Fruit fly (Drosophila melanogaster): ENCODE results near the gene CG6565.
A peak's percentile ranks its signal among the peaks of the same experiment; 100 is the strongest.

Gene CG6565

dm6 chr2L:13387255-13387654, 13.4 kb downstream of the CG6565 start, which contains the start of the genes Ing5 and CG7099:
TSS of gene Ing5 (minus strand) at chr2L:13387312.
TSS of gene CG7099 (plus strand) at chr2L:13387571.
- TF ChIP-seq Snoo (tag; optimal IDR thresholded peaks at IDR 0.05): peak; percentile 95
- no peak for TF ChIP-seq CG14655 (GFP tag; optimal IDR thresholded peaks at IDR 0.05)
- TF ChIP-seq gl (tag; optimal IDR thresholded peaks at IDR 0.05): peak; percentile 77
- no peak for TF ChIP-seq CG13204 (GFP tag; optimal IDR thresholded peaks at IDR 0.05)
- TF ChIP-seq CG15710 (tag; optimal IDR thresholded peaks at IDR 0.05): peak; percentile 93
- TF ChIP-seq CG12605 (GFP tag; IDR thresholded peaks at IDR 0.05): peak; percentile 89
- TF ChIP-seq Pif1A (GFP tag; optimal IDR thresholded peaks at IDR 0.05): no peak
- peak; percentile 63 for TF ChIP-seq CG10348 (GFP tag; IDR thresholded peaks at IDR 0.05)
- peak; percentile 93 for TF ChIP-seq CG32121 (GFP tag; IDR thresholded peaks at IDR 0.05)
- TF ChIP-seq CG34367 (tag; optimal IDR thresholded peaks at IDR 0.05): peak; percentile 88
- peak; percentile 93 for TF ChIP-seq CG8159 (tag; optimal IDR thresholded peaks at IDR 0.05)
- peak; percentile 93 for TF ChIP-seq Pif1B (GFP tag; optimal IDR thresholded peaks at IDR 0.05)
- TF ChIP-seq CG4496 (GFP tag; IDR thresholded peaks at IDR 0.05): peak; percentile 96
- peak; percentile 94 for TF ChIP-seq CG17806 (tag; optimal IDR thresholded peaks at IDR 0.05)
- TF ChIP-seq Ets98B (GFP tag; IDR thresholded peaks at IDR 0.05): peak; percentile 93
- TF ChIP-seq fd96Ca (GFP tag; IDR thresholded peaks at IDR 0.05): peak; percentile 93
- TF ChIP-seq rn (GFP tag; IDR thresholded peaks at IDR 0.05): peak; percentile 87
- TF ChIP-seq CG9948 (tag; optimal IDR thresholded peaks at IDR 0.05): peak; percentile 92
- peak; percentile 89 for TF ChIP-seq CG8301 (tag; optimal IDR thresholded peaks at IDR 0.05)
- TF ChIP-seq EcR (GFP tag; optimal IDR thresholded peaks at IDR 0.05): no peak
- TF ChIP-seq D1 (tag; optimal IDR thresholded peaks at IDR 0.05): no peak

DNA sequence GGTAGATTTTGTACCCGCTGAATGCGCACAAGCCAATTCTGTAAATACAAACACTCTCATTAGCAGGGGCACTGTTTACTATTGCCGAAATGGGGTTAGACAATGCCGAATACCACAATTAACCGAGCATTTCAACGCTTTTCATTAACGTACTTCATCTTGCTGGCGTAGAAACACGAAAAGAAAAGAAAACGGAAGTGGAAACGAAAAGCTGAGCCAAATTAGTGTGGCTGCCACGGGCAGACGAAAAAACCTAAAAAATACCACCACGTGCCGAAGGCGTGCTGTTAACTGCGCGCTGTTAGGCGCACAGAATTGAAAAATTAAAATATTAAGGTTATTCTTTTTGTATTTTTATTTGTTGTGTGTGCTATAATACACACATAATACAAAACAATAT, 21.1 kb downstream of the CG6565 start, which contains the start of gene RpL24:
TSS of gene RpL24 (minus strand) at position 229 of the 400 bp plus-strand sequence.
- peak; percentile 62; the same call in 1 of the 2 replicates for TF ChIP-seq rn (GFP tag; IDR thresholded peaks at IDR 0.05)
- peak; percentile 80 for TF ChIP-seq Ets98B (GFP tag; IDR thresholded peaks at IDR 0.05)
- TF ChIP-seq CG14655 (GFP tag; optimal IDR thresholded peaks at IDR 0.05): no peak
- peak; percentile 63; the same call in 1 of the 3 replicates for TF ChIP-seq fd96Ca (GFP tag; IDR thresholded peaks at IDR 0.05)
- TF ChIP-seq CG12605 (GFP tag; IDR thresholded peaks at IDR 0.05): peak; percentile 81
- no peak for TF ChIP-seq D1 (tag; optimal IDR thresholded peaks at IDR 0.05)
- peak; percentile 8 for TF ChIP-seq CG9948 (tag; optimal IDR thresholded peaks at IDR 0.05)
- peak; percentile 80 for TF ChIP-seq gl (tag; optimal IDR thresholded peaks at IDR 0.05)
- TF ChIP-seq CG13204 (GFP tag; optimal IDR thresholded peaks at IDR 0.05): no peak
- TF ChIP-seq CG8159 (tag; optimal IDR thresholded peaks at IDR 0.05): peak; percentile 66
- peak; percentile 62; the same call in 1 of the 2 replicates for TF ChIP-seq CG32121 (GFP tag; IDR thresholded peaks at IDR 0.05)
- TF ChIP-seq CG10348 (GFP tag; IDR thresholded peaks at IDR 0.05): no peak
- TF ChIP-seq CG15710 (tag; optimal IDR thresholded peaks at IDR 0.05): peak; percentile 70
- TF ChIP-seq EcR (GFP tag; optimal IDR thresholded peaks at IDR 0.05): no peak
- peak; percentile 59 for TF ChIP-seq CG8301 (tag; optimal IDR thresholded peaks at IDR 0.05)
- peak; percentile 82 for TF ChIP-seq CG34367 (tag; optimal IDR thresholded peaks at IDR 0.05)
- peak; percentile 25 for TF ChIP-seq CG17806 (tag; optimal IDR thresholded peaks at IDR 0.05)
- peak; percentile 89 for TF ChIP-seq Pif1A (GFP tag; optimal IDR thresholded peaks at IDR 0.05)
- peak; percentile 92 for TF ChIP-seq CG4496 (GFP tag; IDR thresholded peaks at IDR 0.05)
- TF ChIP-seq Snoo (tag; optimal IDR thresholded peaks at IDR 0.05): peak; percentile 95
- TF ChIP-seq Pif1B (GFP tag; optimal IDR thresholded peaks at IDR 0.05): peak; percentile 84

- TF ChIP-seq Ets98B (GFP tag; IDR thresholded peaks at IDR 0.05) (no peak), D1 (tag; optimal IDR thresholded peaks at IDR 0.05) (no peak), Pif1A (GFP tag; optimal IDR thresholded peaks at IDR 0.05) (no peak)
Measured at dm6 chr2L:13396084-13396483, 22.3 kb downstream of the CG6565 start, which contains the start of gene CG16957. TSS of gene CG16957 (minus strand) at chr2L:13396184.

DNA sequence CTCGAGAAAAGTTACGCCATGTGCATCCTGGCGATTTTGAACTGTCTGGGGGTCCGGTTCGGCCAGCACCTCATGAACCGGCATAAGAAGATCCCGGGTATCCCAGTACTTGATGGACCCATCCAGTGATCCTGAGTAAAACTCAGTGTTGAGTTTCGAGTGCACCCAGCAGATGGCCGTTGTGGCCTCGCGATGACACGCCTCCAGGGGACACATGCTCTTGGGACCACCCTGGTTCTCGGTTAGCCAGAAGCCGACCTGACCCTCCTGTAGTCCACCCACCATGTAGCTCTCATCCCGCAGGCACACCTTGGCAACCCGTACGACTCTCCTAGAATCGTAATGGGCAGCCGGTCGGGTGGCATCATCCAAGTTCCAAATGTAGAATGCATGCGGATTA, 23.6 kb downstream of the CG6565 start:
- TF ChIP-seq Pif1B (GFP tag; optimal IDR thresholded peaks at IDR 0.05) (no peak), Snoo (tag; optimal IDR thresholded peaks at IDR 0.05) (no peak), CG10348 (GFP tag; IDR thresholded peaks at IDR 0.05) (no peak), CG15710 (tag; optimal IDR thresholded peaks at IDR 0.05) (no peak), CG9948 (tag; optimal IDR thresholded peaks at IDR 0.05) (no peak), CG4496 (GFP tag; IDR thresholded peaks at IDR 0.05) (no peak), CG34367 (tag; optimal IDR thresholded peaks at IDR 0.05) (no peak), fd96Ca (GFP tag; IDR thresholded peaks at IDR 0.05) (no peak), gl (tag; optimal IDR thresholded peaks at IDR 0.05) (no peak), Pif1A (GFP tag; optimal IDR thresholded peaks at IDR 0.05) (no peak), CG8301 (tag; optimal IDR thresholded peaks at IDR 0.05) (no peak), CG12605 (GFP tag; IDR thresholded peaks at IDR 0.05) (no peak), Ets98B (GFP tag; IDR thresholded peaks at IDR 0.05) (no peak), CG13204 (GFP tag; optimal IDR thresholded peaks at IDR 0.05) (no peak), EcR (GFP tag; optimal IDR thresholded peaks at IDR 0.05) (no peak), CG17806 (tag; optimal IDR thresholded peaks at IDR 0.05) (no peak), CG14655 (GFP tag; optimal IDR thresholded peaks at IDR 0.05) (no peak), rn (GFP tag; IDR thresholded peaks at IDR 0.05) (no peak), CG8159 (tag; optimal IDR thresholded peaks at IDR 0.05) (no peak), D1 (tag; optimal IDR thresholded peaks at IDR 0.05) (no peak)

DNA sequence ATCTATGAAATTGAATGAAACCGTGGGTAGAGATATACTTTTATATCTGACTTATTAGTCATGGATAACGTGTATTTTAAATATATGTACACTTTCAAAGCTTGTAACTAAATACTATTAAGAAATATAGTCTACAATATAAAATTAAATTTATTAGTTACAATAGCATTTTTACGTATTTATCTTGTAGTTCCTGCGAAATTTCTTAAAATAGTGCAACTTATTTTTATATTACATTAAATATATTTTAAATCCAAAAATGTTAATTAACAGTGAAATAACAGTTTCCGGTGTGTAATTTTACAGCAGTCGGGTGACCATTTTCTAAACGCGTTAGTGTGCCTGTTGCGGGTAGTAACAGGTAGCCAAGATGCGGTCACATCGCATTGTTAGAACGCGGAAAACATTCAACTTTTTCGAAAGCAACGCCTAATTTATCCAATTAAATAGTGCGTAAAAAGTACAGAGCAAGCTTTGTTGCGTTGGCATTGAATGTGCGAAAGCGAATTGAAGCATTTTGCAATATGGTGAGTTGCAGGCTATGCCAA, 24.9 kb downstream of the CG6565 start, which contains the start of the genes CG10859 and CG7110:
TSS of gene CG10859 (minus strand) at position 51 of the 548 bp plus-strand sequence.
TSS of gene CG7110 (plus strand) at position 378 of the 548 bp plus-strand sequence.
- peak; percentile 49 for TF ChIP-seq Snoo (tag; optimal IDR thresholded peaks at IDR 0.05)
- TF ChIP-seq CG34367 (tag; optimal IDR thresholded peaks at IDR 0.05): peak; percentile 10
- TF ChIP-seq CG32121 (GFP tag; IDR thresholded peaks at IDR 0.05): no peak

- TF ChIP-seq CG15710 (tag; optimal IDR thresholded peaks at IDR 0.05) (no peak), CG4496 (GFP tag; IDR thresholded peaks at IDR 0.05) (0 out of 3 replicates have a peak, but pooled peaks have one; percentile 29), CG17806 (tag; optimal IDR thresholded peaks at IDR 0.05) (no peak), rn (GFP tag; IDR thresholded peaks at IDR 0.05) (no peak), D1 (tag; optimal IDR thresholded peaks at IDR 0.05) (no peak), Pif1A (GFP tag; optimal IDR thresholded peaks at IDR 0.05) (peak; percentile 27), CG9948 (tag; optimal IDR thresholded peaks at IDR 0.05) (peak; percentile 2), CG32121 (GFP tag; IDR thresholded peaks at IDR 0.05) (0 out of 2 replicates have a peak, but pooled peaks have one; percentile 26), CG13204 (GFP tag; optimal IDR thresholded peaks at IDR 0.05) (no peak), Ets98B (GFP tag; IDR thresholded peaks at IDR 0.05) (no peak), EcR (GFP tag; optimal IDR thresholded peaks at IDR 0.05) (no peak), Pif1B (GFP tag; optimal IDR thresholded peaks at IDR 0.05) (no peak), gl (tag; optimal IDR thresholded peaks at IDR 0.05) (no peak), Snoo (tag; optimal IDR thresholded peaks at IDR 0.05) (no peak), CG8159 (tag; optimal IDR thresholded peaks at IDR 0.05) (no peak), CG12605 (GFP tag; IDR thresholded peaks at IDR 0.05) (no peak), CG14655 (GFP tag; optimal IDR thresholded peaks at IDR 0.05) (peak; percentile 41), CG8301 (tag; optimal IDR thresholded peaks at IDR 0.05) (peak; percentile 35)
Measured at dm6 chr2L:13399565-13399964, 25.7 kb downstream of the CG6565 start.
